Fruit fly (Drosophila melanogaster) whole organism: Measurements from ENCODE around the gene CG2924.

Experiments used
- CG8478 ChIP-seq: fragments of >200 bp; optimal IDR thresholded peaks from 2 replicates; lab custom pipeline; 2018; ENCODE audit warnings: inconsistent platforms
- pan ChIP-seq: fragments of >200 bp; optimal IDR thresholded peaks from 2 replicates; lab custom pipeline; 2017

- no peak for TF ChIP-seq CG8478 (lab: Kevin White, UChicago)
- TF ChIP-seq pan (lab: Kevin White, UChicago): no peak
Measured at dm6 chrX:2317347-2317832, 46.8 kb upstream of the CG2924 start.
